Worm (Caenorhabditis elegans) whole organism, late embryonic: ENCODE results near the gene T01G6.1.

Experiments
- C38D4.7 ChIP-seq: fragments of 200-800 bp; sonication (Bioruptor generic); optimal IDR thresholded peaks from 2 replicates; lab custom pipeline; 2018; ENCODE audit warnings: mild to moderate bottlenecking, missing genetic modification characterization, moderate library complexity, missing compliant biosample characterization
- F13H6.1 ChIP-seq: sonication (generic microtip); optimal IDR thresholded peaks from 2 replicates; lab custom pipeline; 2016; ENCODE audit warnings: missing genetic modification characterization, missing compliant biosample characterization
- K02D7.2 ChIP-seq: sonication (generic microtip); optimal IDR thresholded peaks from 2 replicates; lab custom pipeline; 2017; ENCODE audit warnings: mild to moderate bottlenecking, missing genetic modification characterization, missing compliant biosample characterization
- K09A11.1 ChIP-seq: sonication (generic microtip); optimal IDR thresholded peaks from 2 replicates; lab custom pipeline; 2017; ENCODE audit warnings: antibody characterized with exemption, mild to moderate bottlenecking, missing genetic modification characterization, missing compliant biosample characterization; ENCODE audit not compliant: insufficient read depth
- Y22D7AL.16 ChIP-seq: sonication (generic microtip); optimal IDR thresholded peaks from 2 replicates; lab custom pipeline; 2016; ENCODE audit warnings: missing genetic modification characterization, missing compliant biosample characterization
- ahr-1 ChIP-seq: sonication (generic microtip); optimal IDR thresholded peaks from 2 replicates; lab custom pipeline; 2016; ENCODE audit warnings: missing genetic modification characterization, missing compliant biosample characterization
- ceh-14 ChIP-seq: sonication (generic microtip); optimal IDR thresholded peaks from 2 replicates; lab custom pipeline; 2016; ENCODE audit warnings: missing genotype, missing genetic modification characterization, missing compliant biosample characterization
- ceh-18 ChIP-seq: sonication (generic microtip); optimal IDR thresholded peaks from 2 replicates; lab custom pipeline; 2016; ENCODE audit warnings: missing genetic modification characterization, missing compliant biosample characterization
- ceh-22 ChIP-seq: sonication (generic microtip); optimal IDR thresholded peaks from 2 replicates; lab custom pipeline; 2017; ENCODE audit warnings: missing biosample characterization, missing genetic modification characterization
- ceh-24 ChIP-seq: sonication (generic microtip); optimal IDR thresholded peaks from 2 replicates; lab custom pipeline; 2016; ENCODE audit warnings: mild to moderate bottlenecking, missing genetic modification characterization, missing compliant biosample characterization
- ceh-30 ChIP-seq: fragments of 150-350 bp; optimal IDR thresholded peaks from 2 replicates; lab custom pipeline; 2014; ENCODE audit warnings: missing biosample characterization, missing genetic modification characterization
- ceh-31 ChIP-seq: sonication (generic microtip); optimal IDR thresholded peaks from 2 replicates; lab custom pipeline; 2016; ENCODE audit warnings: missing genetic modification characterization, missing compliant biosample characterization
- ceh-34 ChIP-seq: sonication (generic microtip); optimal IDR thresholded peaks from 2 replicates; lab custom pipeline; 2016; ENCODE audit warnings: mild to moderate bottlenecking, missing genetic modification characterization, missing compliant biosample characterization
- ceh-45 ChIP-seq: fragments of 200-800 bp; sonication (Bioruptor generic); IDR thresholded peaks from 2 replicates; pipeline ENCODE4 v1.3.6; 2022; ENCODE audit warnings: missing genetic modification reagents, missing genetic modification characterization, missing compliant biosample characterization
- ceh-48 ChIP-seq: sonication (generic microtip); optimal IDR thresholded peaks from 2 replicates; lab custom pipeline; 2016; ENCODE audit warnings: missing genetic modification characterization, inconsistent platforms, missing compliant biosample characterization
- ceh-9 ChIP-seq: sonication (generic microtip); optimal IDR thresholded peaks from 2 replicates; lab custom pipeline; 2016; ENCODE audit warnings: mild to moderate bottlenecking, missing genetic modification characterization, inconsistent platforms, missing compliant biosample characterization
- che-1 ChIP-seq: sonication (generic microtip); optimal IDR thresholded peaks from 2 replicates; lab custom pipeline; 2016; ENCODE audit warnings: mild to moderate bottlenecking, missing genetic modification characterization, missing compliant biosample characterization
- dmd-4 ChIP-seq: sonication (generic microtip); optimal IDR thresholded peaks from 2 replicates; lab custom pipeline; 2016; ENCODE audit warnings: borderline replicate concordance, missing genetic modification characterization, missing compliant biosample characterization
- elt-2 ChIP-seq: sonication (generic microtip); optimal IDR thresholded peaks from 2 replicates; lab custom pipeline; 2016; ENCODE audit warnings: missing genetic modification reagents, missing genetic modification characterization, missing compliant biosample characterization
- ets-4 ChIP-seq: sonication (generic microtip); optimal IDR thresholded peaks from 2 replicates; lab custom pipeline; 2016; ENCODE audit warnings: missing genetic modification characterization, missing compliant biosample characterization
- eyg-1 ChIP-seq: sonication (generic microtip); optimal IDR thresholded peaks from 2 replicates; lab custom pipeline; 2016; ENCODE audit warnings: missing genotype, missing genetic modification characterization, missing compliant biosample characterization
- fkh-10 ChIP-seq: fragments of 150-350 bp; optimal IDR thresholded peaks from 2 replicates; lab custom pipeline; 2014; ENCODE audit warnings: missing biosample characterization, missing genetic modification reagents, missing genetic modification characterization
- fkh-6 ChIP-seq: sonication (generic microtip); optimal IDR thresholded peaks from 2 replicates; lab custom pipeline; 2016; ENCODE audit warnings: missing genetic modification characterization, missing compliant biosample characterization
- hlh-13 ChIP-seq: fragments of 200-800 bp; sonication (Bioruptor generic); optimal IDR thresholded peaks from 2 replicates; lab custom pipeline; 2018; ENCODE audit warnings: mild to moderate bottlenecking, missing genetic modification characterization, missing compliant biosample characterization
- hlh-15 ChIP-seq: sonication (generic microtip); optimal IDR thresholded peaks from 2 replicates; lab custom pipeline; 2016; ENCODE audit warnings: missing genetic modification characterization, missing compliant biosample characterization
- lin-11 ChIP-seq: fragments of 200-800 bp; sonication (Bioruptor generic); optimal IDR thresholded peaks from 2 replicates; lab custom pipeline; 2018; ENCODE audit warnings: mild to moderate bottlenecking, missing genetic modification characterization, missing compliant biosample characterization
- madf-2 ChIP-seq: sonication (generic microtip); optimal IDR thresholded peaks from 2 replicates; lab custom pipeline; 2017; ENCODE audit warnings: missing genetic modification characterization, missing compliant biosample characterization
- nhr-11 ChIP-seq: fragments of 150-350 bp; optimal IDR thresholded peaks from 2 replicates; lab custom pipeline; 2014; ENCODE audit warnings: missing biosample characterization, missing genetic modification characterization
- npax-4 ChIP-seq: sonication (generic microtip); optimal IDR thresholded peaks from 2 replicates; lab custom pipeline; 2016; ENCODE audit warnings: missing genetic modification characterization, missing compliant biosample characterization
- pag-3 ChIP-seq: sonication (generic microtip); optimal IDR thresholded peaks from 2 replicates; lab custom pipeline; 2016; ENCODE audit warnings: missing compliant biosample characterization, missing genetic modification characterization, borderline replicate concordance
- pax-1 ChIP-seq: fragments of 150-350 bp; optimal IDR thresholded peaks from 2 replicates; lab custom pipeline; 2014; ENCODE audit warnings: missing biosample characterization, missing genetic modification characterization
- pha-4 ChIP-seq: fragments of 150-350 bp; optimal IDR thresholded peaks from 2 replicates; lab custom pipeline; 2018; ENCODE audit warnings: missing biosample characterization, missing genetic modification reagents, missing genetic modification characterization
- syd-9 ChIP-seq: sonication (generic microtip); optimal IDR thresholded peaks from 2 replicates; lab custom pipeline; 2016; ENCODE audit warnings: mild to moderate bottlenecking, missing genetic modification characterization, moderate library complexity, missing compliant biosample characterization
- tbx-7 ChIP-seq: sonication (generic microtip); optimal IDR thresholded peaks from 2 replicates; lab custom pipeline; 2016; ENCODE audit warnings: missing genotype, missing genetic modification characterization, missing compliant biosample characterization
- ttx-3 ChIP-seq: sonication (generic microtip); optimal IDR thresholded peaks from 2 replicates; lab custom pipeline; 2016; ENCODE audit warnings: missing genetic modification reagents, missing genetic modification characterization, missing compliant biosample characterization
- unc-3 ChIP-seq, 2 experiments: fragments of 200-800 bp in 1 of 2; sonication (Bioruptor generic) in 1 of 2; sonication (generic microtip) in 1 of 2; conservative IDR thresholded peaks in 1 of 2; optimal IDR thresholded peaks in 1 of 2; 2 replicates each; pipeline versions ENCODE4 v1.3.6 to Lab custom; 2016 to 2022; ENCODE audit warnings: missing compliant biosample characterization in 2 of 2, missing genetic modification characterization in 2 of 2, missing genetic modification reagents in 1 of 2
- unc-42 ChIP-seq: sonication (generic microtip); optimal IDR thresholded peaks from 2 replicates; lab custom pipeline; 2016; ENCODE audit warnings: missing genotype, missing genetic modification characterization, missing compliant biosample characterization
- unc-55 ChIP-seq: sonication (generic microtip); optimal IDR thresholded peaks from 2 replicates; lab custom pipeline; 2017; ENCODE audit warnings: missing biosample characterization, missing genetic modification reagents, missing genetic modification characterization
- zip-5 ChIP-seq: sonication (generic microtip); optimal IDR thresholded peaks from 2 replicates; lab custom pipeline; 2016; ENCODE audit warnings: missing genetic modification characterization, missing compliant biosample characterization
- ztf-16 ChIP-seq: sonication (generic microtip); optimal IDR thresholded peaks from 2 replicates; lab custom pipeline; 2017; ENCODE audit warnings: missing genetic modification characterization, missing compliant biosample characterization

Gene T01G6.1

ce11 chrV:512420-512819 is 14.9 kb downstream of the T01G6.1 start, which contains the start of gene srh-37:
Gene srh-37, minus strand, starts transcription at chrV:512520.
- TF ChIP-seq syd-9 (tag; lab: Kevin White, UChicago) (no peak), ttx-3 (tag; lab: Kevin White, UChicago) (no peak), hlh-13 (GFP tag; lab: Kevin White, UChicago) (no peak), ceh-30 (tag; lab: Kevin White, UChicago) (no peak), npax-4 (tag; lab: Kevin White, UChicago) (no peak), fkh-10 (no peak), lin-11 (tag; lab: Kevin White, UChicago) (no peak), che-1 (no peak), zip-5 (tag; lab: Kevin White, UChicago) (no peak), F13H6.1 (no peak), ztf-16 (no peak), ceh-31 (no peak), K02D7.2 (no peak), unc-55 (GFP tag; lab: Kevin White, UChicago) (no peak), Y22D7AL.16 (tag; lab: Kevin White, UChicago) (no peak)
- TF ChIP-seq, all 69 proteins: peak for 0

ce11 chrV:519445-519844 is 21.9 kb downstream of the T01G6.1 start, which contains the start of gene nhr-210:
Gene nhr-210, minus strand, starts transcription at chrV:519545.
- TF ChIP-seq eyg-1 (no peak), unc-42 (no peak), lin-11 (tag; lab: Kevin White, UChicago) (no peak), madf-2 (tag; lab: Kevin White, UChicago) (no peak), pax-1 (tag; lab: Kevin White, UChicago) (no peak), K09A11.1 (tag; lab: Kevin White, UChicago) (no peak), F13H6.1 (no peak), unc-3 (GFP tag; conservative IDR thresholded peaks at IDR 0.05; lab: Robert Waterston, UW) (no peak), unc-3 (tag; optimal IDR thresholded peaks at IDR 0.05; lab: Kevin White, UChicago) (no peak), hlh-15 (tag; lab: Kevin White, UChicago) (no peak), pag-3 (tag; lab: Kevin White, UChicago) (no peak), ceh-48 (no peak)

ce11 chrV:521517-521916 is 24.0 kb downstream of the T01G6.1 start, which contains the start of gene srw-107:
Gene srw-107, minus strand, starts transcription at chrV:521617.
- TF ChIP-seq F13H6.1, result no peak
- TF ChIP-seq ceh-18 (tag; lab: Kevin White, UChicago), result no peak
- TF ChIP-seq ets-4 (tag; lab: Kevin White, UChicago), result no peak
- TF ChIP-seq dmd-4 (tag; lab: Kevin White, UChicago), result no peak
- TF ChIP-seq ceh-45, result no peak
- TF ChIP-seq ceh-14 (tag; lab: Kevin White, UChicago), result no peak
- no peak for TF ChIP-seq ceh-30 (tag; lab: Kevin White, UChicago)
- TF ChIP-seq pag-3 (tag; lab: Kevin White, UChicago), result no peak
- TF ChIP-seq C38D4.7 (GFP tag; lab: Kevin White, UChicago), result no peak
- TF ChIP-seq elt-2, result no peak
- TF ChIP-seq tbx-7 (tag; lab: Kevin White, UChicago), result no peak
- TF ChIP-seq ceh-22 (tag; lab: Kevin White, UChicago), result no peak
- no peak for TF ChIP-seq hlh-13 (GFP tag; lab: Kevin White, UChicago)
- TF ChIP-seq fkh-10, result no peak
- no peak for TF ChIP-seq npax-4 (tag; lab: Kevin White, UChicago)
- no peak for TF ChIP-seq ceh-9 (tag; lab: Kevin White, UChicago)

ce11 chrV:524058-524457 is 26.6 kb downstream of the T01G6.1 start, which contains the start of gene lipl-3:
Gene lipl-3, minus strand, starts transcription at chrV:524218.
- TF ChIP-seq ceh-45, result no peak
- no peak for TF ChIP-seq ceh-30 (tag; lab: Kevin White, UChicago)
- no peak for TF ChIP-seq fkh-6 (tag; lab: Kevin White, UChicago)
- TF ChIP-seq nhr-11, result no peak
- no peak for TF ChIP-seq Y22D7AL.16 (tag; lab: Kevin White, UChicago)
- TF ChIP-seq ztf-16, result no peak
- TF ChIP-seq ceh-34 (tag; lab: Kevin White, UChicago), result no peak
- no peak for TF ChIP-seq pag-3 (tag; lab: Kevin White, UChicago)
- no peak for TF ChIP-seq pha-4 (tag; lab: Kevin White, UChicago)
- TF ChIP-seq ceh-24 (tag; lab: Kevin White, UChicago), result no peak
- TF ChIP-seq ceh-48, result no peak
- no peak for TF ChIP-seq lin-11 (tag; lab: Kevin White, UChicago)
- TF ChIP-seq ahr-1 (tag; lab: Kevin White, UChicago), result no peak
- TF ChIP-seq fkh-10, result no peak
